Worm (Caenorhabditis elegans) whole organism, L4 larva: Measurements from ENCODE around the gene C51E3.10.

Source experiments
- F44E2.7 ChIP-seq: fragments of 200-800 bp; sonication (Bioruptor generic); IDR thresholded peaks from 2 replicates; pipeline ENCODE4 v2.1.2; 2022; ENCODE audit warnings: missing genetic modification characterization, missing compliant biosample characterization
- ZK546.5 ChIP-seq, 2 experiments: sonication (generic microtip); optimal IDR thresholded peaks; 2 replicates each; lab custom pipeline; 2017; ENCODE audit warnings: missing biosample characterization in 2 of 2, missing genetic modification characterization in 2 of 2
- ama-1 ChIP-seq: fragments of 150-350 bp; optimal IDR thresholded peaks from 2 replicates; lab custom pipeline; 2014; ENCODE audit warnings: inconsistent platforms, mixed read lengths
- daf-8 ChIP-seq: fragments of 200-800 bp; sonication (Bioruptor generic); IDR thresholded peaks from 2 replicates; pipeline ENCODE4 v1.3.6; 2022; ENCODE audit warnings: missing genetic modification characterization, missing compliant biosample characterization
- fkh-10 ChIP-seq: fragments of 150-350 bp; optimal IDR thresholded peaks from 2 replicates; lab custom pipeline; 2014; ENCODE audit warnings: missing biosample characterization, missing genetic modification reagents, missing genetic modification characterization
- lin-13 ChIP-seq: fragments of 150-350 bp; optimal IDR thresholded peaks from 2 replicates; lab custom pipeline; 2014; ENCODE audit warnings: missing biosample characterization, missing genetic modification reagents, missing genetic modification characterization
- madf-5 ChIP-seq, 2 experiments: fragments of 200-800 bp; sonication (Bioruptor generic); IDR thresholded peaks; 2 replicates each; pipeline ENCODE4 v1.3.6; 2022; ENCODE audit warnings: missing compliant biosample characterization in 2 of 2, missing genetic modification characterization in 2 of 2
- mes-2 ChIP-seq: sonication (generic microtip); optimal IDR thresholded peaks from 2 replicates; lab custom pipeline; 2016; ENCODE audit warnings: missing genotype, mild to moderate bottlenecking, missing genetic modification characterization, missing compliant biosample characterization; ENCODE audit not compliant: poor library complexity, severe bottlenecking
- nhr-11 ChIP-seq: fragments of 150-350 bp; optimal IDR thresholded peaks from 2 replicates; lab custom pipeline; 2014; ENCODE audit warnings: missing biosample characterization, missing genetic modification characterization
- pha-4 ChIP-seq, 2 experiments: fragments of 150-350 bp in 1 of 2; fragments of 200-800 bp in 1 of 2; sonication (Bioruptor generic) in 1 of 2; IDR thresholded peaks in 1 of 2; optimal IDR thresholded peaks in 1 of 2; 2 replicates each; pipeline versions ENCODE4 v1.3.6 to Lab custom; 2014 to 2022; ENCODE audit warnings: missing genetic modification characterization in 2 of 2, missing genetic modification reagents in 2 of 2, missing biosample characterization in 1 of 2, missing compliant biosample characterization in 1 of 2
- pqm-1 ChIP-seq: sonication (generic microtip); optimal IDR thresholded peaks from 2 replicates; lab custom pipeline; 2017; ENCODE audit warnings: missing biosample characterization, missing genetic modification characterization

ce11 chrV:10191242-10191641 is 30.3 kb upstream of the C51E3.10 start:
- peak; percentile 11 for TF ChIP-seq pqm-1 (tag; lab: Kevin White, UChicago)
- no peak for TF ChIP-seq daf-8 (GFP tag; lab: Robert Waterston, UW)
- no peak for TF ChIP-seq madf-5 (GFP tag; IDR thresholded peaks at IDR 0.05; lab: Robert Waterston, UW)
- TF ChIP-seq mes-2 (tag; lab: Kevin White, UChicago), result no peak
- TF ChIP-seq F44E2.7 (GFP tag; lab: Robert Waterston, UW), result no peak
- TF ChIP-seq fkh-10 (GFP tag; lab: Kevin White, UChicago), result no peak
- TF ChIP-seq ZK546.5 (tag; optimal IDR thresholded peaks at IDR 0.05; lab: Kevin White, UChicago), result no peak
- no peak for TF ChIP-seq pha-4 (GFP tag; IDR thresholded peaks at IDR 0.05; lab: Robert Waterston, UW)
- no peak for TF ChIP-seq pha-4 (tag; optimal IDR thresholded peaks at IDR 0.05; lab: Kevin White, UChicago)
- TF ChIP-seq ama-1 (lab: Kevin White, UChicago), result no peak
- no peak for TF ChIP-seq nhr-11 (tag; lab: Kevin White, UChicago)
- no peak for TF ChIP-seq lin-13
